Fruit fly (Drosophila melanogaster) whole organism, embryonic: ENCODE measurements around the gene RAF2.

ENCODE experiments used
- C15 ChIP-seq: fragments of 200-800 bp; sonication (Bioruptor generic); IDR thresholded peaks from 3 replicates; pipeline ENCODE4 v1.3.6; 2022; ENCODE audit warnings: missing biosample characterization, missing genetic modification characterization
- CG10274 ChIP-seq: fragments of 200-800 bp; sonication (Bioruptor generic); optimal IDR thresholded peaks from 3 replicates; lab custom pipeline; 2017; ENCODE audit warnings: missing biosample characterization, mild to moderate bottlenecking, missing genetic modification characterization
- CG12071 ChIP-seq: fragments of 200-800 bp; sonication (Bioruptor generic); optimal IDR thresholded peaks from 3 replicates; lab custom pipeline; 2018; ENCODE audit warnings: missing biosample characterization, mild to moderate bottlenecking, missing genetic modification characterization
- CG12236 ChIP-seq: fragments of 200-800 bp; sonication (Bioruptor generic); optimal IDR thresholded peaks from 2 replicates; lab custom pipeline; 2016; ENCODE audit warnings: missing biosample characterization, missing genetic modification characterization
- CG12769 ChIP-seq: fragments of 200-800 bp; sonication (Bioruptor generic); optimal IDR thresholded peaks from 2 replicates; lab custom pipeline; 2019; ENCODE audit warnings: missing biosample characterization, mild to moderate bottlenecking, missing genetic modification characterization, moderate library complexity
- CG13287 ChIP-seq: fragments of 200-800 bp; sonication (Bioruptor generic); IDR thresholded peaks from 2 replicates; pipeline ENCODE4 v1.3.6; 2022; ENCODE audit warnings: missing biosample characterization, missing genetic modification characterization; ENCODE audit not compliant: partially characterized antibody
- CG14050 ChIP-seq: fragments of 200-800 bp; sonication (Bioruptor generic); IDR thresholded peaks from 3 replicates; pipeline ENCODE4 v1.3.6; 2022; ENCODE audit warnings: missing biosample characterization, missing genetic modification characterization
- CG15479 ChIP-seq: fragments of 200-800 bp; sonication (Bioruptor generic); optimal IDR thresholded peaks from 3 replicates; lab custom pipeline; 2019; ENCODE audit warnings: missing biosample characterization, mild to moderate bottlenecking, missing genetic modification characterization, moderate library complexity
- CG15601 ChIP-seq: fragments of 200-800 bp; sonication (Bioruptor generic); optimal IDR thresholded peaks from 3 replicates; lab custom pipeline; 2019; ENCODE audit warnings: missing biosample characterization, mild to moderate bottlenecking, missing genetic modification characterization, moderate library complexity
- CG15696 ChIP-seq: fragments of 200-800 bp; sonication (Bioruptor generic); optimal IDR thresholded peaks from 2 replicates; lab custom pipeline; 2019; ENCODE audit warnings: missing biosample characterization, mild to moderate bottlenecking, missing genetic modification characterization, moderate library complexity
- CG16863 ChIP-seq: fragments of 200-800 bp; sonication (Bioruptor generic); optimal IDR thresholded peaks from 3 replicates; lab custom pipeline; 2016; ENCODE audit warnings: missing biosample characterization, missing genetic modification characterization
- CG17802 ChIP-seq: fragments of 200-800 bp; sonication (Bioruptor generic); optimal IDR thresholded peaks from 2 replicates; lab custom pipeline; 2018; ENCODE audit warnings: missing biosample characterization, mild to moderate bottlenecking, missing genetic modification characterization, moderate library complexity
- CG2202 ChIP-seq: fragments of 200-800 bp; sonication (Bioruptor generic); optimal IDR thresholded peaks from 2 replicates; lab custom pipeline; 2018; ENCODE audit warnings: missing biosample characterization, mild to moderate bottlenecking, missing genetic modification characterization
- CG2712 ChIP-seq: fragments of 200-800 bp; optimal IDR thresholded peaks from 3 replicates; lab custom pipeline; 2019; ENCODE audit warnings: missing biosample characterization, mild to moderate bottlenecking, missing genetic modification characterization, moderate library complexity
- CG30431 ChIP-seq: fragments of 200-800 bp; sonication (Bioruptor generic); optimal IDR thresholded peaks from 2 replicates; lab custom pipeline; 2017; ENCODE audit warnings: missing biosample characterization, missing genetic modification characterization
- CG31441 ChIP-seq: fragments of 200-800 bp; sonication (Bioruptor generic); IDR thresholded peaks from 2 replicates; pipeline ENCODE4 v1.3.6; 2022; ENCODE audit warnings: missing biosample characterization, missing genetic modification characterization
- CG32532 ChIP-seq: fragments of 200-800 bp; sonication (Bioruptor generic); IDR thresholded peaks from 2 replicates; pipeline ENCODE4 v1.3.6; 2022; ENCODE audit warnings: missing biosample characterization, missing genetic modification characterization
- CG32767 ChIP-seq: fragments of 200-800 bp; sonication (Bioruptor generic); IDR thresholded peaks from 2 replicates; pipeline ENCODE4 v1.3.6; 2022; ENCODE audit warnings: missing biosample characterization, missing genetic modification characterization
- CG34224 ChIP-seq: fragments of 200-800 bp; sonication (Bioruptor generic); IDR thresholded peaks from 3 replicates; pipeline ENCODE4 v1.3.6; 2022; ENCODE audit warnings: missing biosample characterization, missing genetic modification characterization; ENCODE audit not compliant: partially characterized antibody
- CG4282 ChIP-seq: fragments of 200-800 bp; sonication (Bioruptor generic); optimal IDR thresholded peaks from 2 replicates; lab custom pipeline; 2016; ENCODE audit warnings: missing biosample characterization, missing genetic modification characterization
- CG4404 ChIP-seq: fragments of 200-800 bp; sonication (Bioruptor generic); IDR thresholded peaks from 2 replicates; pipeline ENCODE4 v1.3.6; 2022; ENCODE audit warnings: missing biosample characterization, missing genetic modification characterization
- CG5953 ChIP-seq: fragments of 200-800 bp; sonication (Bioruptor generic); IDR thresholded peaks from 2 replicates; pipeline ENCODE4 v1.3.6; 2022; ENCODE audit warnings: missing biosample characterization, missing genetic modification characterization
- CG6683 ChIP-seq: fragments of 200-800 bp; sonication (Bioruptor generic); optimal IDR thresholded peaks from 2 replicates; lab custom pipeline; 2017; ENCODE audit warnings: missing biosample characterization, mild to moderate bottlenecking, missing genetic modification characterization, missing genetic modification reagents
- CG8359 ChIP-seq: fragments of 200-800 bp; sonication (Bioruptor generic); optimal IDR thresholded peaks from 2 replicates; lab custom pipeline; 2017; ENCODE audit warnings: missing biosample characterization, mild to moderate bottlenecking, missing genetic modification characterization, borderline replicate concordance
- CG8478 ChIP-seq: fragments of >200 bp; optimal IDR thresholded peaks from 2 replicates; lab custom pipeline; 2018
- CG9797 ChIP-seq: fragments of 200-800 bp; sonication (Bioruptor generic); optimal IDR thresholded peaks from 3 replicates; lab custom pipeline; 2018; ENCODE audit warnings: missing biosample characterization, mild to moderate bottlenecking, missing genetic modification characterization
- Chrac-16 ChIP-seq: fragments of 200-800 bp; sonication (Bioruptor generic); optimal IDR thresholded peaks from 3 replicates; lab custom pipeline; 2016; ENCODE audit warnings: missing biosample characterization, missing genetic modification characterization
- CkIIα-i1 ChIP-seq: fragments of 200-800 bp; sonication (Bioruptor generic); IDR thresholded peaks from 2 replicates; pipeline ENCODE4 v1.3.6; 2022; ENCODE audit warnings: missing biosample characterization, missing genetic modification characterization
- Ets65A ChIP-seq: fragments of 200-800 bp; sonication (Bioruptor generic); peaks from one replicate; lab custom pipeline; 2016; ENCODE audit warnings: missing biosample characterization, missing genetic modification characterization
- Fer2 ChIP-seq: fragments of 200-800 bp; sonication (Bioruptor generic); optimal IDR thresholded peaks from 2 replicates; lab custom pipeline; 2018; ENCODE audit warnings: missing biosample characterization, mild to moderate bottlenecking, missing genetic modification characterization, moderate library complexity
- HmgD ChIP-seq: fragments of 200-800 bp; sonication (Bioruptor generic); optimal IDR thresholded peaks from 3 replicates; lab custom pipeline; 2016; ENCODE audit warnings: missing biosample characterization, missing genetic modification characterization
- HmgZ ChIP-seq: fragments of 200-800 bp; sonication (Bioruptor generic); optimal IDR thresholded peaks from 2 replicates; lab custom pipeline; 2018; ENCODE audit warnings: missing biosample characterization, mild to moderate bottlenecking, missing genetic modification characterization
- Kr ChIP-seq: fragments of 200-800 bp; sonication (Bioruptor generic); optimal IDR thresholded peaks from 2 replicates; lab custom pipeline; 2017; ENCODE audit warnings: missing biosample characterization, mild to moderate bottlenecking, missing genetic modification characterization
- Meics ChIP-seq: fragments of 200-800 bp; sonication (Bioruptor generic); optimal IDR thresholded peaks from 2 replicates; lab custom pipeline; 2017; ENCODE audit warnings: missing biosample characterization, mild to moderate bottlenecking, missing genetic modification characterization
- Nf-YA ChIP-seq: fragments of 200-800 bp; sonication (Bioruptor generic); IDR thresholded peaks from 2 replicates; pipeline ENCODE4 v1.3.6; 2022; ENCODE audit warnings: missing biosample characterization, missing genetic modification characterization
- ara ChIP-seq: fragments of 200-800 bp; sonication (Bioruptor generic); IDR thresholded peaks from 2 replicates; pipeline ENCODE4 v1.3.6; 2022; ENCODE audit warnings: missing biosample characterization, missing genetic modification characterization
- az2 ChIP-seq: fragments of 200-800 bp; sonication (Bioruptor generic); optimal IDR thresholded peaks from 3 replicates; lab custom pipeline; 2016; ENCODE audit warnings: missing biosample characterization, missing genetic modification characterization
- dm ChIP-seq: fragments of 200-800 bp; sonication (Bioruptor generic); optimal IDR thresholded peaks from 3 replicates; lab custom pipeline; 2016; ENCODE audit warnings: missing biosample characterization, missing genetic modification characterization
- ftz-f1 ChIP-seq: fragments of 200-800 bp; sonication (Bioruptor generic); optimal IDR thresholded peaks from 2 replicates; lab custom pipeline; 2016; ENCODE audit warnings: missing biosample characterization, missing genetic modification characterization
- gcm2 ChIP-seq: fragments of 200-800 bp; sonication (Bioruptor generic); optimal IDR thresholded peaks from 2 replicates; lab custom pipeline; 2016; ENCODE audit warnings: missing biosample characterization, missing genetic modification characterization
- grau ChIP-seq: fragments of 200-800 bp; optimal IDR thresholded peaks from 3 replicates; lab custom pipeline; 2019; ENCODE audit warnings: missing biosample characterization, mild to moderate bottlenecking, missing genetic modification characterization, moderate library complexity
- jigr1 ChIP-seq: fragments of 200-800 bp; sonication (Bioruptor generic); IDR thresholded peaks from 3 replicates; pipeline ENCODE4 v1.3.6; 2022; ENCODE audit warnings: missing biosample characterization, missing genetic modification characterization
- jumu ChIP-seq: fragments of 200-800 bp; sonication (Bioruptor generic); optimal IDR thresholded peaks from 3 replicates; lab custom pipeline; 2016; ENCODE audit warnings: missing biosample characterization, missing genetic modification characterization
- knrl ChIP-seq: fragments of 200-800 bp; sonication (Bioruptor generic); IDR thresholded peaks from 3 replicates; pipeline ENCODE4 v1.3.6; 2022; ENCODE audit warnings: missing biosample characterization, missing genetic modification characterization; ENCODE audit not compliant: partially characterized antibody
- lilli ChIP-seq: fragments of 200-800 bp; sonication (Bioruptor generic); optimal IDR thresholded peaks from 3 replicates; lab custom pipeline; 2016; ENCODE audit warnings: missing biosample characterization, missing genetic modification characterization
- lmd ChIP-seq: fragments of 200-800 bp; sonication (Bioruptor generic); IDR thresholded peaks from 2 replicates; pipeline ENCODE4 v1.3.6; 2022; ENCODE audit warnings: missing biosample characterization, missing genetic modification characterization
- sr ChIP-seq: fragments of 200-800 bp; sonication (Bioruptor generic); IDR thresholded peaks from 3 replicates; pipeline ENCODE4 v1.3.6; 2022; ENCODE audit warnings: missing biosample characterization, missing genetic modification characterization
- stwl ChIP-seq: fragments of 200-800 bp; sonication (Bioruptor generic); optimal IDR thresholded peaks from 3 replicates; lab custom pipeline; 2018; ENCODE audit warnings: missing biosample characterization, mild to moderate bottlenecking, missing genetic modification characterization, moderate library complexity
- tin ChIP-seq: fragments of 200-800 bp; sonication (Bioruptor generic); optimal IDR thresholded peaks from 3 replicates; lab custom pipeline; 2016; ENCODE audit warnings: missing biosample characterization, missing genetic modification characterization
- trh ChIP-seq: fragments of 200-800 bp; sonication (Bioruptor generic); optimal IDR thresholded peaks from 2 replicates; lab custom pipeline; 2016; ENCODE audit warnings: missing biosample characterization, missing genetic modification characterization
- wdn ChIP-seq: fragments of 200-800 bp; sonication (Bioruptor generic); IDR thresholded peaks from 2 replicates; pipeline ENCODE4 v1.3.6; 2022; ENCODE audit warnings: missing biosample characterization, missing genetic modification characterization

Gene RAF2

DNA sequence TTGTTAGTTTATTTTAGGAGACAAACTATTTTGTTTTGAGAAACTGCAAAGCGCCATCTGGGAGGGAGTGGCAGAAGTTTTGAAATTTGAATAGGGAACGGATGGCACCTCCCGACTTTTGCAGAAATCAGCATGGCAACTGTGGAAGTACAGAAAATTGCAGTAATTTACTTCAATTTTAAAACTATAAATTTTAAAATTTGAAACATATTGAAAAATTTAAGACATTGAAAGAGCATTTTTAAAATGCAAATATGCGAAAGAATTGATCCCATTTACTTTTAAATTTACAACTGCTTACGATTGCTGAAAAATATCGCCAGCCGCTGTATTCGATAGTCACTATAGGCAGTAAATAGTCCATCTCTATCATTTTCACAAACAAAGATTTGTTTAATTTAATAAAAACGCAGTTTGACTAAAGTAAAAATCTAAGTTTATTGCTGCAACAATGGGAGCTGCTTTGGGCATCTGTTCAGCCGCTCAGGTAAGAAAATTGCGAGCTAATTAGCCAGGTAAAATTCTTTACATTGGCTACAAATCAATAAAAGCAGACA lies 26.3 kb downstream of the RAF2 start, which contains the start of gene Serinc (continued):
- TF ChIP-seq grau (tag; lab: Kevin White, UChicago): peak; percentile 56
- no peak for TF ChIP-seq C15 (GFP tag; lab: Robert Waterston, UW)
- TF ChIP-seq CG5953 (GFP tag; lab: Robert Waterston, UW): no peak
- TF ChIP-seq HmgZ (tag; lab: Kevin White, UChicago): peak; percentile 82
- TF ChIP-seq CG15479 (GFP tag; lab: Kevin White, UChicago): no peak
- TF ChIP-seq az2 (GFP tag; lab: Kevin White, UChicago): peak; percentile 53
- TF ChIP-seq CG6683 (GFP tag; lab: Kevin White, UChicago): peak; percentile 32
- no peak for TF ChIP-seq CG30431 (GFP tag; lab: Kevin White, UChicago)
- TF ChIP-seq sr (GFP tag; lab: Robert Waterston, UW): no peak
- TF ChIP-seq CG4404: peak; percentile 11; the same call in 1 of the 2 replicates
- peak; percentile 99 for TF ChIP-seq knrl (GFP tag; lab: Robert Waterston, UW)
- TF ChIP-seq ara (GFP tag; lab: Robert Waterston, UW): peak; percentile 44; the same call in 1 of the 2 replicates
- peak; percentile 30 for TF ChIP-seq CG2202 (tag; lab: Kevin White, UChicago)
- peak; percentile 25 for TF ChIP-seq CG12236 (GFP tag; lab: Kevin White, UChicago)
- TF ChIP-seq CG31441 (GFP tag; lab: Robert Waterston, UW): no peak
- TF ChIP-seq Kr (GFP tag; lab: Kevin White, UChicago): no peak
- no peak for TF ChIP-seq trh
- peak; percentile 68 for TF ChIP-seq CG17802 (tag; lab: Kevin White, UChicago)
- TF ChIP-seq CG10274 (GFP tag; lab: Kevin White, UChicago): no peak
- TF ChIP-seq lmd (GFP tag; lab: Robert Waterston, UW): no peak; the same call in 1 of the 2 replicates
- peak; percentile 16 for TF ChIP-seq Fer2 (tag; lab: Kevin White, UChicago)
- no peak for TF ChIP-seq ftz-f1 (GFP tag; lab: Kevin White, UChicago)
- peak; percentile 20; the same call in 1 of the 3 replicates for TF ChIP-seq CG14050
- TF ChIP-seq Nf-YA (GFP tag; lab: Robert Waterston, UW): no peak
- no peak for TF ChIP-seq CkIIα-i1
- peak; percentile 78 for TF ChIP-seq lilli
- TF ChIP-seq CG2712 (tag; lab: Kevin White, UChicago): peak; percentile 64
- TF ChIP-seq dm (GFP tag; lab: Kevin White, UChicago): peak; percentile 49
- TF ChIP-seq CG15601 (tag; lab: Kevin White, UChicago): peak; percentile 74
- TF ChIP-seq gcm2 (GFP tag; lab: Kevin White, UChicago): no peak
- peak; percentile 51 for TF ChIP-seq jumu
- TF ChIP-seq CG15696: peak; percentile 73
- no peak; the same call in 2 of the 3 replicates for TF ChIP-seq jigr1 (GFP tag; lab: Robert Waterston, UW)
- TF ChIP-seq tin (GFP tag; lab: Kevin White, UChicago): peak; percentile 73
- TF ChIP-seq CG8359 (GFP tag; lab: Kevin White, UChicago): no peak
- TF ChIP-seq wdn (GFP tag; lab: Robert Waterston, UW): no peak
- peak; percentile 51 for TF ChIP-seq Chrac-16 (GFP tag; lab: Kevin White, UChicago)
- no peak for TF ChIP-seq CG12769 (tag; lab: Kevin White, UChicago)
- TF ChIP-seq CG13287: peak; percentile 98
- peak; percentile 27 for TF ChIP-seq CG4282 (GFP tag; lab: Kevin White, UChicago)
- peak; percentile 62; the same call in 1 of the 2 replicates for TF ChIP-seq CG32532 (GFP tag; lab: Robert Waterston, UW)
- TF ChIP-seq Ets65A (GFP tag; lab: Kevin White, UChicago): peak; percentile 97
- TF ChIP-seq CG8478 (lab: Kevin White, UChicago): no peak
- TF ChIP-seq Meics (GFP tag; lab: Kevin White, UChicago): peak; percentile 57
- TF ChIP-seq CG32767 (GFP tag; lab: Robert Waterston, UW): no peak
- no peak for TF ChIP-seq CG12071 (GFP tag; lab: Kevin White, UChicago)
- TF ChIP-seq CG16863 (GFP tag; lab: Kevin White, UChicago): peak; percentile 55
- TF ChIP-seq stwl (tag; lab: Kevin White, UChicago): peak; percentile 48
- TF ChIP-seq CG9797 (GFP tag; lab: Kevin White, UChicago): peak; percentile 37
- no peak for TF ChIP-seq HmgD
- TF ChIP-seq CG34224 (GFP tag; lab: Robert Waterston, UW): peak; percentile 95
